Worm (Caenorhabditis elegans): ENCODE measurements around the gene lro-1.

ce11 chrX:6256969-6257368, 14.9 kb upstream of the lro-1 start:
- TF ChIP-seq him-1 (tag; optimal IDR thresholded peaks at IDR 0.05) (no peak), dao-5 (tag; optimal IDR thresholded peaks at IDR 0.05) (no peak)
